Worm (Caenorhabditis elegans) whole organism, mixed stage, embryonic: ENCODE data around the gene nhr-246.

ENCODE experiments used
- elt-3 ChIP-seq: fragments of 150-350 bp; optimal IDR thresholded peaks from 2 replicates; lab custom pipeline; 2014; ENCODE audit warnings: missing biosample characterization, missing genetic modification characterization
- nhr-76 ChIP-seq: sonication (generic microtip); optimal IDR thresholded peaks from 2 replicates; lab custom pipeline; 2017; ENCODE audit warnings: missing biosample characterization, missing genetic modification characterization
- sem-2 ChIP-seq: fragments of 200-800 bp; sonication (Bioruptor generic); optimal IDR thresholded peaks from 2 replicates; lab custom pipeline; 2018; ENCODE audit warnings: mild to moderate bottlenecking, missing genetic modification characterization, missing compliant biosample characterization
- unc-62 ChIP-seq: fragments of 150-350 bp; optimal IDR thresholded peaks from 2 replicates; lab custom pipeline; 2014; ENCODE audit warnings: missing biosample characterization, missing genetic modification reagents, missing genetic modification characterization

- TF ChIP-seq elt-3 (tag; lab: Kevin White, UChicago) (no peak), unc-62 (no peak), sem-2 (GFP tag; lab: Kevin White, UChicago) (no peak), nhr-76 (tag; lab: Kevin White, UChicago) (no peak)
Observed at ce11 chrV:15344481-15344880, 28.2 kb downstream of the nhr-246 start, which contains the start of gene wrt-8.
